Fruit fly (Drosophila melanogaster) whole organism, prepupa: ENCODE measurements around the gene CG11149.
A peak's percentile ranks its signal among the peaks of the same experiment; 100 is the strongest.

Source experiments
- Blimp-1 ChIP-seq: fragments of 200-800 bp; sonication (Bioruptor generic); optimal IDR thresholded peaks from 3 replicates; lab custom pipeline; 2017; ENCODE audit warnings: missing biosample characterization, missing genetic modification characterization, mild to moderate bottlenecking, moderate library complexity, missing genetic modification reagents
- CG10631 ChIP-seq: fragments of 200-800 bp; sonication (Bioruptor generic); optimal IDR thresholded peaks from 2 replicates; lab custom pipeline; 2016; ENCODE audit warnings: missing biosample characterization, missing genetic modification characterization
- CG11762 ChIP-seq: fragments of 200-800 bp; sonication (Bioruptor generic); optimal IDR thresholded peaks from 3 replicates; lab custom pipeline; 2016; ENCODE audit warnings: missing biosample characterization, missing genetic modification characterization; ENCODE audit not compliant: insufficient read depth
- CG11902 ChIP-seq: fragments of 200-800 bp; sonication (Bioruptor generic); optimal IDR thresholded peaks from 3 replicates; lab custom pipeline; 2016; ENCODE audit warnings: missing biosample characterization, missing genetic modification characterization
- CG1621 ChIP-seq: fragments of 200-800 bp; sonication (Bioruptor generic); optimal IDR thresholded peaks from 3 replicates; lab custom pipeline; 2018; ENCODE audit warnings: missing biosample characterization, mild to moderate bottlenecking, missing genetic modification characterization
- CG31627 ChIP-seq: fragments of 200-800 bp; sonication (Bioruptor generic); optimal IDR thresholded peaks from 3 replicates; lab custom pipeline; 2016; ENCODE audit warnings: missing biosample characterization, missing genetic modification characterization
- CG32006 ChIP-seq: fragments of 200-800 bp; sonication (Bioruptor generic); optimal IDR thresholded peaks from 3 replicates; lab custom pipeline; 2017; ENCODE audit warnings: missing biosample characterization, mild to moderate bottlenecking, missing genetic modification characterization
- CG34406 ChIP-seq: fragments of 200-800 bp; sonication (Bioruptor generic); optimal IDR thresholded peaks from 3 replicates; lab custom pipeline; 2016; ENCODE audit warnings: missing biosample characterization, missing genetic modification characterization
- CG3919 ChIP-seq: fragments of 200-800 bp; sonication (Bioruptor generic); optimal IDR thresholded peaks from 3 replicates; lab custom pipeline; 2016; ENCODE audit warnings: missing biosample characterization, missing genetic modification characterization
- CG4318 ChIP-seq: fragments of 200-800 bp; sonication (Bioruptor generic); optimal IDR thresholded peaks from 3 replicates; lab custom pipeline; 2017; ENCODE audit warnings: missing biosample characterization, mild to moderate bottlenecking, missing genetic modification characterization
- CG6163 ChIP-seq: fragments of 200-800 bp; sonication (Bioruptor generic); IDR thresholded peaks from 3 replicates; pipeline ENCODE4 v1.3.6; 2022; ENCODE audit warnings: missing biosample characterization, missing genetic modification characterization
- CG6276 ChIP-seq: fragments of 200-800 bp; sonication (Bioruptor generic); optimal IDR thresholded peaks from 2 replicates; lab custom pipeline; 2017; ENCODE audit warnings: missing biosample characterization, mild to moderate bottlenecking, missing genetic modification characterization
- CG6792 ChIP-seq: fragments of 200-800 bp; sonication (Bioruptor generic); optimal IDR thresholded peaks from 3 replicates; lab custom pipeline; 2016; ENCODE audit warnings: missing biosample characterization, missing genetic modification characterization
- CG6808 ChIP-seq: fragments of 200-800 bp; sonication (Bioruptor generic); optimal IDR thresholded peaks from 3 replicates; lab custom pipeline; 2017; ENCODE audit warnings: missing biosample characterization, missing genetic modification characterization, mild to moderate bottlenecking, moderate library complexity, missing genetic modification reagents
- CG6854 ChIP-seq: fragments of 200-800 bp; sonication (Bioruptor generic); optimal IDR thresholded peaks from 2 replicates; lab custom pipeline; 2017; ENCODE audit warnings: missing biosample characterization, mild to moderate bottlenecking, missing genetic modification characterization
- CG7368 ChIP-seq: fragments of 200-800 bp; sonication (Bioruptor generic); optimal IDR thresholded peaks from 3 replicates; lab custom pipeline; 2016; ENCODE audit warnings: missing biosample characterization, missing genetic modification characterization
- CG9139 ChIP-seq: fragments of 200-800 bp; sonication (Bioruptor generic); optimal IDR thresholded peaks from 3 replicates; lab custom pipeline; 2017; ENCODE audit warnings: missing biosample characterization, mild to moderate bottlenecking, missing genetic modification characterization
- Eip78C ChIP-seq: fragments of 200-800 bp; sonication (Bioruptor generic); peaks from one replicate; lab custom pipeline; 2016; ENCODE audit warnings: missing biosample characterization, missing genetic modification characterization
- Eip93F ChIP-seq: fragments of 200-800 bp; sonication (Bioruptor generic); optimal IDR thresholded peaks from 2 replicates; lab custom pipeline; 2016; ENCODE audit warnings: missing biosample characterization, mild to moderate bottlenecking, missing genetic modification characterization
- Ets21C ChIP-seq: fragments of 200-800 bp; sonication (Bioruptor generic); optimal IDR thresholded peaks from 3 replicates; lab custom pipeline; 2016; ENCODE audit warnings: missing biosample characterization, missing genetic modification characterization
- Hr38 ChIP-seq: sonication (Bioruptor generic); optimal IDR thresholded peaks from 2 replicates; lab custom pipeline; 2016; ENCODE audit warnings: missing biosample characterization, missing genetic modification characterization
- Hr39 ChIP-seq: fragments of 200-800 bp; sonication (Bioruptor generic); optimal IDR thresholded peaks from 2 replicates; lab custom pipeline; 2016; ENCODE audit warnings: missing biosample characterization, missing genetic modification characterization
- Hr4 ChIP-seq: fragments of 200-800 bp; sonication (Bioruptor generic); optimal IDR thresholded peaks from 3 replicates; lab custom pipeline; 2016; ENCODE audit warnings: missing biosample characterization, missing genetic modification characterization
- Lpt ChIP-seq: fragments of 200-800 bp; sonication (Bioruptor generic); optimal IDR thresholded peaks from 3 replicates; lab custom pipeline; 2016; ENCODE audit warnings: missing biosample characterization, missing genetic modification characterization
- OdsH ChIP-seq: fragments of 200-800 bp; sonication (Bioruptor generic); optimal IDR thresholded peaks from 3 replicates; lab custom pipeline; 2016; ENCODE audit warnings: missing biosample characterization, missing genetic modification characterization
- Sox102F ChIP-seq: fragments of 200-800 bp; sonication (Bioruptor generic); optimal IDR thresholded peaks from 2 replicates; lab custom pipeline; 2016; ENCODE audit warnings: missing biosample characterization, mild to moderate bottlenecking, missing genetic modification characterization
- Sox14 ChIP-seq: fragments of 200-800 bp; sonication (Bioruptor generic); optimal IDR thresholded peaks from 3 replicates; lab custom pipeline; 2016; ENCODE audit warnings: missing biosample characterization, missing genetic modification characterization
- achi ChIP-seq: fragments of 200-800 bp; sonication (Bioruptor generic); optimal IDR thresholded peaks from 3 replicates; lab custom pipeline; 2016; ENCODE audit warnings: missing biosample characterization, missing genetic modification characterization
- acj6 ChIP-seq: fragments of 200-800 bp; sonication (Bioruptor generic); optimal IDR thresholded peaks from 3 replicates; lab custom pipeline; 2016; ENCODE audit warnings: missing biosample characterization, missing genetic modification characterization
- cyc ChIP-seq: fragments of 200-800 bp; sonication (Bioruptor generic); optimal IDR thresholded peaks from 3 replicates; lab custom pipeline; 2016; ENCODE audit warnings: missing biosample characterization, missing genetic modification characterization
- eg ChIP-seq: fragments of 200-800 bp; sonication (Bioruptor generic); IDR thresholded peaks from 3 replicates; pipeline ENCODE4 v1.3.6; 2022; ENCODE audit warnings: missing biosample characterization, missing genetic modification characterization
- fd85E ChIP-seq: fragments of 200-800 bp; sonication (Bioruptor generic); optimal IDR thresholded peaks from 3 replicates; lab custom pipeline; 2016; ENCODE audit warnings: missing biosample characterization, missing genetic modification characterization
- fkh ChIP-seq: fragments of 200-800 bp; sonication (Bioruptor generic); optimal IDR thresholded peaks from 3 replicates; lab custom pipeline; 2017; ENCODE audit warnings: missing biosample characterization, mild to moderate bottlenecking, missing genetic modification characterization, moderate library complexity
- net ChIP-seq: fragments of 200-800 bp; sonication (Bioruptor generic); optimal IDR thresholded peaks from 3 replicates; lab custom pipeline; 2016; ENCODE audit warnings: missing biosample characterization, missing genetic modification characterization
- pdm3 ChIP-seq: fragments of 200-800 bp; sonication (Bioruptor generic); optimal IDR thresholded peaks from 3 replicates; lab custom pipeline; 2016; ENCODE audit warnings: missing biosample characterization, missing genetic modification characterization
- salr ChIP-seq, 2 experiments: fragments of 200-800 bp; sonication (Bioruptor generic); optimal IDR thresholded peaks; 3 replicates each; lab custom pipeline; 2016 to 2018; ENCODE audit warnings: missing biosample characterization in 2 of 2, missing genetic modification characterization in 2 of 2, mild to moderate bottlenecking in 1 of 2
- spab ChIP-seq: fragments of 200-800 bp; sonication (Bioruptor generic); optimal IDR thresholded peaks from 2 replicates; lab custom pipeline; 2017; ENCODE audit warnings: missing biosample characterization, mild to moderate bottlenecking, missing genetic modification characterization, missing genetic modification reagents
- ss ChIP-seq, 2 experiments: fragments of 200-800 bp; sonication (Bioruptor generic); optimal IDR thresholded peaks; 2 replicates in 1 of 2; 3 replicates in 1 of 2; lab custom pipeline; 2017 to 2018; ENCODE audit warnings: mild to moderate bottlenecking in 2 of 2, missing biosample characterization in 2 of 2, missing genetic modification characterization in 2 of 2, moderate library complexity in 1 of 2
- svp ChIP-seq: fragments of 200-800 bp; sonication (Bioruptor generic); peaks from one replicate; lab custom pipeline; 2016; ENCODE audit warnings: missing biosample characterization, missing genetic modification characterization
- vri ChIP-seq: fragments of 200-800 bp; sonication (Bioruptor generic); optimal IDR thresholded peaks from 3 replicates; lab custom pipeline; 2016; ENCODE audit warnings: missing biosample characterization, mild to moderate bottlenecking, missing genetic modification characterization

The CG11149 gene

DNA sequence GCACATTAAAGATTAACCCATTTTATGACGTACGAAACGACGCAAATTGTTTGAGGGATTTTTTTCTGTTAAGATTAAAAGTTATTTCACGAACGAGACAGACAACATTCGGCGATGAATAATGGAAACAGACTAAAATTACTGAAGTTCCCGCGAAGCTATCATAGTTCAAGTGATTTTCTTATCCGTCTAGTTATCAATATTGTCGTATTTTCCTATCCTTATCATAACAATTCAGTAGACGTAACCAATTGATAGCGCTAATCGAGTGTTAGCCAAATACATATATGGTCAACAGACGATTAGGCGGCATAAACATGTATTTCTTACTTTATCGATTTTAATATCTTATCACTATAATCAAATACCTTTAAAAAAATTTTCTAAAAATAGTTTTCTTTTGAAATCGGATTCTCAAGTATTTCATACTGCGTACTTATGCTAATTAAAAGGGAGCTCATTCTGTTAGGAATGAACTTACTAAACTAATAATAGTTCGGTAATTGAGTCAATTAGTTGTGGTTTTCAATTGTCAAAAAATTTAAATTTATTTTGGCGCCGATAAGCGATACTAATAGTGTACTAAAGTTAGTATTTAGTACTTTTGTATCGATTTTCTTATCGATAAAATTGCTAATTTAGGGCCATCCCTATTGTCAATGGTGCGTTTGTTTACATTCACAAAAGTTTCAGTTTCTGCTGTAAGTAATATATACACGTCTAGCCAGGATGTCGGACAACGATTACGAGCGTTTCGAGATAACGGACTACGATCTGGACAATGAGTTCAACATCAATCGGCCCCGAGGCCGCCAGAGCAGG is at the start of gene CG11149, which contains the start of gene sip1:
TSS of gene CG11149 (minus strand) at position 493 of the 822 bp plus-strand sequence.
TSS of gene sip1 (plus strand) at position 645 of the 822 bp plus-strand sequence.
- TF ChIP-seq eg (GFP tag; lab: Robert Waterston, UW) (no peak), fkh (GFP tag; lab: Kevin White, UChicago) (peak; percentile 88), Hr38 (no peak), Blimp-1 (GFP tag; lab: Kevin White, UChicago) (no peak), vri (GFP tag; lab: Kevin White, UChicago) (peak; percentile 77), CG6854 (GFP tag; lab: Kevin White, UChicago) (no peak), Sox102F (GFP tag; lab: Kevin White, UChicago) (no peak)

DNA sequence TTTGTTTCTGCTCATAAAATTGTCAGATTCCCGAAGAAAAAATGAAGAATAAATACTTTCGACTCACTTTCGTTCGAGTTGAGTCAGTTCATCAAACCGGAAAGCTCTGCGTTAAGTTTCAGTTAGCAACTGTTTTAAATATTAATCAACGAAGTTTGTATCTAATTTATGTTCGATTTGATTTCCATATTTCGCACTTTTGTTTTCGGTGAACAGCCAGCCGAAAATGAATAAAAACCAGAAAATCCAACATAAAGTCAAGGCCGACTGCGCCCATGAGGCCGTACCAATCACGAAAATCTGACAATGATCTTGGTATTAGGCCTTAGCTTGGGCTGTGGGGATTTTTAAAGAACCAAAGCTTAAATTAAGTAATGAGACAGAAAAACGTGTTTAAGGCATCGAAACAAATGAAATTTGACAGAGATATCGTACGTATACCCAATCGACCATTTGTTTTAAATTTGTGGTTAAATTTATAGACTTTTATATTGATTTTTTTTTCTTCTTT is 45.9 kb upstream of the CG11149 start:
- TF ChIP-seq spab (GFP tag; lab: Kevin White, UChicago) (no peak), CG11762 (GFP tag; lab: Kevin White, UChicago) (no peak), Eip93F (GFP tag; lab: Kevin White, UChicago) (no peak), pdm3 (GFP tag; lab: Kevin White, UChicago) (no peak), CG9139 (GFP tag; lab: Kevin White, UChicago) (no peak), Sox14 (GFP tag; lab: Kevin White, UChicago) (no peak), CG6163 (GFP tag; lab: Robert Waterston, UW) (no peak), achi (GFP tag; lab: Kevin White, UChicago) (no peak)
- TF ChIP-seq, all 60 proteins: peak for 0

DNA sequence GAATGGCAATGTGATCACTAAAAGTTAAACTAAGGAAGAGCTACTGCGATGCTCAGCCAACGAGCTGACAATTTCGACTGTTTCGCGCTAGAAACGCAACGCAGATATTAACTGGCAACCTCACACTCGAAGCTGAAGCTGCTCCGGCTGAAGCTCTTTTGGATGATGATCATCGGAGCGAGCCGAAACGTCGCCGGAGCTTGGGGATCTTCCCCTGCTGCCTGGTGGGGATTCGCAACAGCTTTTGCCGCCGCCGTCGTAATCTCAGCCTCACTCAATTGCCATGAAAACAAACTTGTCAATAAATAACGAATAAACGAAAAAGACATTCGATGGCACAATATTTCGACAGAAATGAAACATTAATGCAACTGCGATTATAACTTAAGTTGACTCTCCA is 45.3 kb upstream of the CG11149 start, which contains the start of gene obst-E:
TSS of gene obst-E (minus strand) at position 101 of the 400 bp plus-strand sequence.
- TF ChIP-seq Hr39 (no peak), fd85E (no peak), Ets21C (GFP tag; lab: Kevin White, UChicago) (no peak), achi (GFP tag; lab: Kevin White, UChicago) (no peak), CG6792 (no peak), CG32006 (no peak), CG10631 (GFP tag; lab: Kevin White, UChicago) (no peak), acj6 (GFP tag; lab: Kevin White, UChicago) (no peak)

DNA sequence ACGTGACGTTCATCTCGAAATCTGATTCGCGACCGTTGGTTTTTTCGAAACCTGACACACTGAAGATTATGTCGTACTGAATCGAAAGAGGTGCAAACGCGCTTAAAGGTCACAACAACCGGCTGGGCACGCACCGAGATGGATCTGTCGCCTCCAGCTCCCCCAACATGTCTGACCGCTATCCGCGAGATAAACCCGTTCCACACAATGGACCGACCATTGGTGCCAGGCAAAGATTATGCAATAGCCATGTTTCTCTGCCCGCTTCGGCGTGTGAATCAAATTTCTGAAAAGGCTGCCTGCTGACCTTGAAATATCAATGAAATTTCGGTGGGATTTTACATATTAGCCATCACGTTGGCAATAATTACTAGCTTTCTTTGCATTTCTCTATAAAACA is 44.4 kb upstream of the CG11149 start:
- TF ChIP-seq vri (GFP tag; lab: Kevin White, UChicago) (peak; percentile 77), CG4318 (GFP tag; lab: Kevin White, UChicago) (no peak)

DNA sequence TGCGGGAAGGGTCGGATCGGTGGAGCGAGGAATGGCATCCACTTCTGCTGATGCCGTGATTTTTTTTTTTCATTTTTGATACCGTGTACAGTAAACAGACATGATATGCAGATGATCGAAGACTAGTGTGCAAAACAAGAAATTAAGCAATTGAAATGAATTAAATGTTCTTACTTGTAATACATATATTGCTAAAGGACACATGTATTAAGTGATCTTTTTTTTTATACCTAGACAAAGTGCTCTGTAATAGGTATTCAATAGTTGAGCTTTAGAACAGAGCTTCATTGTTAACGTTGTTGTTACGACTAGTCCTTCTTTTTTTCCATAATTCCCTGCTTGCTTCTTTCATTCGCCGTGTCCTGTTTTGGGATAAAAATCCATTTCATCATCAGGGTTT is 30.7 kb upstream of the CG11149 start:
- TF ChIP-seq svp, result peak; percentile 73
- no peak for TF ChIP-seq Blimp-1 (GFP tag; lab: Kevin White, UChicago)
- peak; percentile 26 for TF ChIP-seq CG34406
- TF ChIP-seq Lpt, result peak; percentile 3
- peak; percentile 57 for TF ChIP-seq CG10631 (GFP tag; lab: Kevin White, UChicago)
- no peak for TF ChIP-seq Hr38
- peak; percentile 31 for TF ChIP-seq net
- TF ChIP-seq pdm3 (GFP tag; lab: Kevin White, UChicago), result peak; percentile 57
- peak; percentile 61 for TF ChIP-seq CG6808 (GFP tag; lab: Kevin White, UChicago)
- TF ChIP-seq OdsH, result peak; percentile 60
- peak; percentile 72 for TF ChIP-seq CG6163 (GFP tag; lab: Robert Waterston, UW)
- no peak for TF ChIP-seq CG7368
- peak; percentile 22 for TF ChIP-seq CG11902 (GFP tag; lab: Kevin White, UChicago)
- peak; percentile 5 for TF ChIP-seq CG1621 (tag; lab: Kevin White, UChicago)
- TF ChIP-seq Sox102F (GFP tag; lab: Kevin White, UChicago), result peak; percentile 58
- TF ChIP-seq Hr4 (GFP tag; lab: Kevin White, UChicago), result peak; percentile 11
- no peak for TF ChIP-seq fd85E
- TF ChIP-seq Eip78C (GFP tag; lab: Kevin White, UChicago), result peak; percentile 91
- peak; percentile 53 for TF ChIP-seq CG31627 (GFP tag; lab: Kevin White, UChicago)
- TF ChIP-seq salr (GFP tag; optimal IDR thresholded peaks at IDR 0.05; lab: Kevin White, UChicago), result peak in 1 of 2 experiments; percentile 7
- TF ChIP-seq CG9139 (GFP tag; lab: Kevin White, UChicago), result peak; percentile 21
- no peak for TF ChIP-seq eg (GFP tag; lab: Robert Waterston, UW)
- no peak for TF ChIP-seq CG11762 (GFP tag; lab: Kevin White, UChicago)
- no peak for TF ChIP-seq CG6276
- peak; percentile 55 for TF ChIP-seq CG3919 (GFP tag; lab: Kevin White, UChicago)
- peak; percentile 47 to 78 for TF ChIP-seq ss (GFP tag; optimal IDR thresholded peaks at IDR 0.05; lab: Kevin White, UChicago)
- peak; percentile 41 for TF ChIP-seq cyc (GFP tag; lab: Kevin White, UChicago)
- peak; percentile 58 for TF ChIP-seq spab (GFP tag; lab: Kevin White, UChicago)
